Worm (Caenorhabditis elegans) whole organism, early embryonic: Measurements from ENCODE around the gene epic-2.
"Not testable (repeated sequence)": the region's sequence is repeated elsewhere in the genome, so short reads cannot be mapped to it uniquely, and the experiment has no call there.

Experiments used
- ama-1 ChIP-seq: fragments of 150-350 bp; optimal IDR thresholded peaks from 2 replicates; lab custom pipeline; 2014
- ceh-36 ChIP-seq: sonication (generic microtip); optimal IDR thresholded peaks from 2 replicates; lab custom pipeline; 2016; ENCODE audit warnings: missing genetic modification characterization, inconsistent platforms, missing compliant biosample characterization
- hmg-4 ChIP-seq: fragments of 200-800 bp; sonication (Bioruptor generic); optimal IDR thresholded peaks from 2 replicates; lab custom pipeline; 2018; ENCODE audit warnings: mild to moderate bottlenecking, missing genetic modification characterization, missing compliant biosample characterization
- hnd-1 ChIP-seq: sonication (generic microtip); optimal IDR thresholded peaks from 2 replicates; lab custom pipeline; 2016; ENCODE audit warnings: missing genetic modification characterization, missing compliant biosample characterization

DNA sequence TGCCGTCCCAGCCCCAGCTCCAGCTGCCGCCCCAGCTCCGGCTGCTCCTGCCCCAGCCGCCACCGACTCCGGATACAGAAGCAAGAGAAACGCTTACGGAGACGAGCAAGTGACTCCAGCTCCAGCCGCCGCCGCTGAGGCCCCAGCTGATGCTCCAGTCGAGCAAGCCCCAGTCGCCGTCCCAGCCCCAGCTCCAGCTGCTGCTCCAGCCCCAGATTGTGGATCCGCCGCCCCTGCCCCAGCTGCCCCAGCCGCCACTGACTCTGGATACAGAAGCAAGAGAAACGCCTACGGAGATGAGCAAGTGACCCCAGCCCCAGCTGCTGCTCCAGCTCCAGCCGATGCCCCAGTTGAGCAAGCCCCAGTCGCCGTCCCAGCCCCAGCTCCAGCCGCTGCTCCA is 1.9 kb downstream of the epic-2 start:
- TF ChIP-seq ama-1 (lab: Kevin White, UChicago); hmg-4 (GFP tag; lab: Kevin White, UChicago); ceh-36 (tag; lab: Kevin White, UChicago); hnd-1 (tag; lab: Kevin White, UChicago): not testable (repeated sequence)
